Fruit fly (Drosophila melanogaster) whole organism, embryonic: ENCODE results near the gene CG42375.
A peak's percentile ranks its signal among the peaks of the same experiment; 100 is the strongest.

ENCODE experiments used
- Adf1 ChIP-seq: fragments of 200-800 bp; sonication (Bioruptor generic); IDR thresholded peaks from 2 replicates; pipeline ENCODE4 v1.3.6; 2022; ENCODE audit warnings: missing biosample characterization, missing genetic modification characterization
- Bteb2 ChIP-seq: fragments of 200-800 bp; sonication (Bioruptor generic); optimal IDR thresholded peaks from 2 replicates; lab custom pipeline; 2016; ENCODE audit warnings: missing biosample characterization, missing genetic modification characterization
- CG10274 ChIP-seq: fragments of 200-800 bp; sonication (Bioruptor generic); optimal IDR thresholded peaks from 3 replicates; lab custom pipeline; 2017; ENCODE audit warnings: missing biosample characterization, mild to moderate bottlenecking, missing genetic modification characterization
- CG10565 ChIP-seq: fragments of 200-800 bp; sonication (Bioruptor generic); optimal IDR thresholded peaks from 3 replicates; lab custom pipeline; 2016; ENCODE audit warnings: missing biosample characterization, mild to moderate bottlenecking, missing genetic modification characterization
- CG12391 ChIP-seq: fragments of 200-800 bp; sonication (Bioruptor generic); optimal IDR thresholded peaks from 3 replicates; lab custom pipeline; 2018; ENCODE audit warnings: missing biosample characterization, mild to moderate bottlenecking, missing genetic modification characterization, moderate library complexity
- CG13624 ChIP-seq: fragments of 200-800 bp; sonication (Bioruptor generic); optimal IDR thresholded peaks from 2 replicates; lab custom pipeline; 2016; ENCODE audit warnings: missing biosample characterization, missing genetic modification characterization
- CG1529 ChIP-seq: fragments of 200-800 bp; sonication (Bioruptor generic); optimal IDR thresholded peaks from 3 replicates; lab custom pipeline; 2018; ENCODE audit warnings: missing biosample characterization, missing genetic modification characterization
- CG1647 ChIP-seq: fragments of 200-800 bp; sonication (Bioruptor generic); optimal IDR thresholded peaks from 3 replicates; lab custom pipeline; 2016; ENCODE audit warnings: missing biosample characterization, missing genetic modification characterization
- CG16813 ChIP-seq: fragments of 200-800 bp; sonication (Bioruptor generic); IDR thresholded peaks from 3 replicates; pipeline ENCODE4 v1.3.6; 2022; ENCODE audit warnings: missing biosample characterization, missing genetic modification characterization; ENCODE audit not compliant: partially characterized antibody
- CG17829 ChIP-seq: fragments of 200-800 bp; optimal IDR thresholded peaks from 2 replicates; lab custom pipeline; 2019; ENCODE audit warnings: missing biosample characterization, mild to moderate bottlenecking, missing genetic modification characterization, moderate library complexity
- CG31388 ChIP-seq: fragments of 200-800 bp; sonication (Bioruptor generic); optimal IDR thresholded peaks from 2 replicates; lab custom pipeline; 2016; ENCODE audit warnings: missing biosample characterization, missing genetic modification characterization
- CG33213 ChIP-seq: fragments of 200-800 bp; sonication (Bioruptor generic); optimal IDR thresholded peaks from 3 replicates; lab custom pipeline; 2016; ENCODE audit warnings: missing biosample characterization, missing genetic modification characterization
- CG3726 ChIP-seq: fragments of 200-800 bp; sonication (Bioruptor generic); IDR thresholded peaks from 3 replicates; pipeline ENCODE4, ENCODE4 v1.3.6; 2022; ENCODE audit warnings: missing biosample characterization, missing genetic modification characterization
- CG4424 ChIP-seq: fragments of 200-800 bp; sonication (Bioruptor generic); optimal IDR thresholded peaks from 3 replicates; lab custom pipeline; 2016; ENCODE audit warnings: missing biosample characterization, missing genetic modification characterization
- CG6791 ChIP-seq: fragments of 200-800 bp; sonication (Bioruptor generic); IDR thresholded peaks from 3 replicates; pipeline ENCODE4 v1.3.6; 2022; ENCODE audit warnings: missing biosample characterization, missing genetic modification characterization; ENCODE audit not compliant: partially characterized antibody
- CG8478 ChIP-seq: fragments of >200 bp; optimal IDR thresholded peaks from 2 replicates; lab custom pipeline; 2018
- CG9727 ChIP-seq: fragments of 200-800 bp; sonication (Bioruptor generic); optimal IDR thresholded peaks from 3 replicates; lab custom pipeline; 2017; ENCODE audit warnings: missing biosample characterization, mild to moderate bottlenecking, missing genetic modification characterization
- CG9817 ChIP-seq: fragments of 200-800 bp; sonication (Bioruptor generic); optimal IDR thresholded peaks from 2 replicates; lab custom pipeline; 2018; ENCODE audit warnings: missing biosample characterization, mild to moderate bottlenecking, missing genetic modification characterization, moderate library complexity
- Camta ChIP-seq: fragments of 200-800 bp; sonication (Bioruptor generic); optimal IDR thresholded peaks from 2 replicates; lab custom pipeline; 2016; ENCODE audit warnings: missing biosample characterization, missing genetic modification characterization
- D19A ChIP-seq: fragments of 200-800 bp; optimal IDR thresholded peaks from 3 replicates; lab custom pipeline; 2019; ENCODE audit warnings: missing biosample characterization, mild to moderate bottlenecking, missing genetic modification characterization, moderate library complexity
- Dek ChIP-seq: fragments of 200-800 bp; sonication (Bioruptor generic); optimal IDR thresholded peaks from 3 replicates; lab custom pipeline; 2019; ENCODE audit warnings: missing biosample characterization, mild to moderate bottlenecking, missing genetic modification characterization, moderate library complexity
- Doc3 ChIP-seq: fragments of 200-800 bp; sonication (Bioruptor generic); IDR thresholded peaks from 3 replicates; pipeline ENCODE4 v1.3.6; 2022; ENCODE audit warnings: missing biosample characterization, missing genetic modification characterization; ENCODE audit not compliant: partially characterized antibody
- Eip74EF ChIP-seq, 2 experiments: fragments of 200-800 bp in 1 of 2; fragments of >200 bp in 1 of 2; sonication (Bioruptor generic) in 1 of 2; optimal IDR thresholded peaks; 2 replicates each; lab custom pipeline; 2017 to 2019; ENCODE audit warnings: missing biosample characterization in 2 of 2, missing genetic modification characterization in 2 of 2, mild to moderate bottlenecking in 1 of 2, moderate library complexity in 1 of 2
- Fer1 ChIP-seq: fragments of 200-800 bp; sonication (Bioruptor generic); optimal IDR thresholded peaks from 2 replicates; lab custom pipeline; 2017; ENCODE audit warnings: missing biosample characterization, mild to moderate bottlenecking, missing genetic modification characterization
- Fer2 ChIP-seq: fragments of 200-800 bp; sonication (Bioruptor generic); optimal IDR thresholded peaks from 2 replicates; lab custom pipeline; 2018; ENCODE audit warnings: missing biosample characterization, mild to moderate bottlenecking, missing genetic modification characterization, moderate library complexity
- Hsf ChIP-seq: fragments of 200-800 bp; sonication (Bioruptor generic); optimal IDR thresholded peaks from 3 replicates; lab custom pipeline; 2016; ENCODE audit warnings: missing biosample characterization, missing genetic modification characterization
- Nf-YB ChIP-seq: fragments of 200-800 bp; sonication (Bioruptor generic); optimal IDR thresholded peaks from 3 replicates; lab custom pipeline; 2019; ENCODE audit warnings: missing biosample characterization, mild to moderate bottlenecking, missing genetic modification characterization, moderate library complexity
- Pdp1 ChIP-seq, 2 experiments: fragments of 200-800 bp; sonication (Bioruptor generic); optimal IDR thresholded peaks; 3 replicates each; lab custom pipeline; 2016; ENCODE audit warnings: missing biosample characterization in 2 of 2, missing genetic modification characterization in 2 of 2, mild to moderate bottlenecking in 1 of 2, moderate library complexity in 1 of 2
- Vsx1 ChIP-seq: fragments of 200-800 bp; sonication (Bioruptor generic); optimal IDR thresholded peaks from 2 replicates; lab custom pipeline; 2017; ENCODE audit warnings: missing biosample characterization, mild to moderate bottlenecking, missing genetic modification characterization, missing genetic modification reagents
- chif ChIP-seq, 2 experiments: fragments of 200-800 bp; sonication (Bioruptor generic); optimal IDR thresholded peaks; 3 replicates each; lab custom pipeline; 2016; ENCODE audit warnings: missing biosample characterization in 2 of 2, missing genetic modification characterization in 2 of 2
- danr ChIP-seq: fragments of 200-800 bp; sonication (Bioruptor generic); IDR thresholded peaks from 2 replicates; pipeline ENCODE4 v1.3.6; 2022; ENCODE audit warnings: missing biosample characterization, missing genetic modification characterization
- dpn ChIP-seq, 2 experiments: fragments of 200-800 bp; sonication (Bioruptor generic); optimal IDR thresholded peaks; 3 replicates each; lab custom pipeline; 2016; ENCODE audit warnings: missing biosample characterization in 2 of 2, missing genetic modification characterization in 2 of 2
- exex ChIP-seq: fragments of 200-800 bp; sonication (Bioruptor generic); optimal IDR thresholded peaks from 4 replicates; lab custom pipeline; 2018; ENCODE audit warnings: missing biosample characterization, mild to moderate bottlenecking, missing genetic modification characterization, moderate library complexity
- gfzf ChIP-seq: fragments of 200-800 bp; sonication (Bioruptor generic); optimal IDR thresholded peaks from 2 replicates; lab custom pipeline; 2016; ENCODE audit warnings: missing biosample characterization, mild to moderate bottlenecking, missing genetic modification characterization, moderate library complexity
- ham ChIP-seq: fragments of 200-800 bp; sonication (Bioruptor generic); IDR thresholded peaks from 2 replicates; pipeline ENCODE4 v1.3.6; 2022; ENCODE audit warnings: missing biosample characterization, missing genetic modification characterization
- ind ChIP-seq: fragments of 200-800 bp; sonication (Bioruptor generic); optimal IDR thresholded peaks from 3 replicates; lab custom pipeline; 2016; ENCODE audit warnings: missing biosample characterization, missing genetic modification characterization
- jumu ChIP-seq: fragments of 200-800 bp; sonication (Bioruptor generic); optimal IDR thresholded peaks from 3 replicates; lab custom pipeline; 2016; ENCODE audit warnings: missing biosample characterization, missing genetic modification characterization
- lilli ChIP-seq: fragments of 200-800 bp; sonication (Bioruptor generic); optimal IDR thresholded peaks from 3 replicates; lab custom pipeline; 2016; ENCODE audit warnings: missing biosample characterization, missing genetic modification characterization
- lmd ChIP-seq: fragments of 200-800 bp; sonication (Bioruptor generic); IDR thresholded peaks from 2 replicates; pipeline ENCODE4 v1.3.6; 2022; ENCODE audit warnings: missing biosample characterization, missing genetic modification characterization
- lola ChIP-seq, 3 experiments: fragments of >200 bp in 2 of 3; fragments of 200-800 bp in 1 of 3; sonication (Bioruptor generic) in 1 of 3; optimal IDR thresholded peaks; 2 replicates each; lab custom pipeline; 2017 to 2019; ENCODE audit warnings: missing biosample characterization in 3 of 3, missing genetic modification characterization in 3 of 3, mild to moderate bottlenecking in 1 of 3, moderate library complexity in 1 of 3
- nerfin-1 ChIP-seq: fragments of 200-800 bp; sonication (Bioruptor generic); optimal IDR thresholded peaks from 3 replicates; lab custom pipeline; 2019; ENCODE audit warnings: missing biosample characterization, mild to moderate bottlenecking, missing genetic modification characterization, moderate library complexity
- onecut ChIP-seq: fragments of 200-800 bp; sonication (Bioruptor generic); IDR thresholded peaks from 2 replicates; pipeline ENCODE4 v1.3.6; 2022; ENCODE audit warnings: missing biosample characterization, missing genetic modification characterization
- prd ChIP-seq, 3 experiments: fragments of >200 bp in 2 of 3; fragments of 200-800 bp in 1 of 3; sonication (Bioruptor generic) in 1 of 3; optimal IDR thresholded peaks in 2 of 3; IDR thresholded peaks in 1 of 3; 2 replicates in 2 of 3; 3 replicates in 1 of 3; pipeline versions ENCODE4 v1.3.6 to Lab custom; 2017 to 2022; ENCODE audit warnings: missing biosample characterization in 1 of 3, missing genetic modification characterization in 1 of 3
- psq ChIP-seq: fragments of 200-800 bp; sonication (Bioruptor generic); optimal IDR thresholded peaks from 2 replicates; lab custom pipeline; 2017; ENCODE audit warnings: missing biosample characterization, missing genetic modification characterization
- rib ChIP-seq: fragments of 200-800 bp; sonication (Bioruptor generic); IDR thresholded peaks from 2 replicates; pipeline ENCODE4 v1.3.6; 2022; ENCODE audit warnings: missing biosample characterization, missing genetic modification characterization
- salm ChIP-seq: fragments of 200-800 bp; sonication (Bioruptor generic); optimal IDR thresholded peaks from 2 replicates; lab custom pipeline; 2018; ENCODE audit warnings: missing biosample characterization, mild to moderate bottlenecking, missing genetic modification characterization
- tap ChIP-seq: fragments of 200-800 bp; optimal IDR thresholded peaks from 3 replicates; lab custom pipeline; 2019; ENCODE audit warnings: missing biosample characterization, mild to moderate bottlenecking, missing genetic modification characterization, moderate library complexity
- trem ChIP-seq: fragments of 200-800 bp; optimal IDR thresholded peaks from 3 replicates; lab custom pipeline; 2019; ENCODE audit warnings: missing biosample characterization, mild to moderate bottlenecking, missing genetic modification characterization, moderate library complexity
- unc-4 ChIP-seq: fragments of 200-800 bp; sonication (Bioruptor generic); IDR thresholded peaks from 2 replicates; pipeline ENCODE4 v1.3.6; 2022; ENCODE audit warnings: missing biosample characterization, missing genetic modification characterization; ENCODE audit not compliant: partially characterized antibody

The CG42375 gene

dm6 chr3R:13779241-13779683, at the start of gene CG42375, which contains the start of gene CG9288:
Gene CG42375 (plus strand): TSS chr3R:13779624.
Gene CG9288 (plus strand): TSS chr3R:13779624.
- TF ChIP-seq exex (peak; percentile 0), unc-4 (GFP tag; lab: Robert Waterston, UW) (no peak), CG16813 (no peak), rib (GFP tag; lab: Robert Waterston, UW) (no peak), lilli (GFP tag; lab: Kevin White, UChicago) (peak; percentile 19), Dek (tag; lab: Kevin White, UChicago) (peak; percentile 18), trem (peak; percentile 59), chif (GFP tag; optimal IDR thresholded peaks at IDR 0.05; lab: Kevin White, UChicago) (peak in 1 of 2 experiments; percentile 58), Fer1 (GFP tag; lab: Kevin White, UChicago) (peak; percentile 75), Doc3 (GFP tag; lab: Robert Waterston, UW) (no peak), Bteb2 (peak; percentile 26), dpn (GFP tag; optimal IDR thresholded peaks at IDR 0.05; lab: Kevin White, UChicago) (peak; percentile 7 to 17), gfzf (peak; percentile 6), CG13624 (GFP tag; lab: Kevin White, UChicago) (peak; percentile 82), Fer2 (tag; lab: Kevin White, UChicago) (peak; percentile 43), onecut (GFP tag; lab: Robert Waterston, UW) (peak; percentile 39; the same call in 1 of the 2 replicates), lmd (GFP tag; lab: Robert Waterston, UW) (peak; percentile 78), Nf-YB (GFP tag; lab: Kevin White, UChicago) (no peak), CG10274 (GFP tag; lab: Kevin White, UChicago) (no peak), Pdp1 (GFP tag; optimal IDR thresholded peaks at IDR 0.05; lab: Kevin White, UChicago) (peak; percentile 47 to 97), Vsx1 (GFP tag; lab: Kevin White, UChicago) (peak; percentile 29), CG1529 (GFP tag; lab: Kevin White, UChicago) (no peak), Hsf (GFP tag; lab: Kevin White, UChicago) (no peak), CG31388 (GFP tag; lab: Kevin White, UChicago) (peak; percentile 56), ham (GFP tag; lab: Robert Waterston, UW) (no peak), Adf1 (GFP tag; lab: Robert Waterston, UW) (no peak), CG17829 (tag; lab: Kevin White, UChicago) (peak; percentile 62), Eip74EF (GFP tag; optimal IDR thresholded peaks at IDR 0.05; lab: Kevin White, UChicago) (peak in 1 of 2 experiments; percentile 7), CG8478 (lab: Kevin White, UChicago) (no peak), CG10565 (GFP tag; lab: Kevin White, UChicago) (peak; percentile 30), CG4424 (GFP tag; lab: Kevin White, UChicago) (peak; percentile 69), CG3726 (GFP tag; lab: Robert Waterston, UW) (no peak), CG33213 (peak; percentile 55), CG6791 (GFP tag; lab: Robert Waterston, UW) (0 out of 3 replicates have a peak, but pooled peaks have one; percentile 14), ind (GFP tag; lab: Kevin White, UChicago) (peak; percentile 63), lola (GFP tag; optimal IDR thresholded peaks at IDR 0.05; lab: Kevin White, UChicago) (peak in 1 of 3 experiments; percentile 22), tap (tag; lab: Kevin White, UChicago) (peak; percentile 57), nerfin-1 (tag; lab: Kevin White, UChicago) (peak; percentile 73), jumu (GFP tag; lab: Kevin White, UChicago) (peak; percentile 56), D19A (tag; lab: Kevin White, UChicago) (peak; percentile 75), CG12391 (peak; percentile 43), prd (optimal IDR thresholded peaks at IDR 0.05; lab: Kevin White, UChicago) (no peak), prd (GFP tag; IDR thresholded peaks at IDR 0.05; lab: Robert Waterston, UW) (peak; percentile 76), danr (peak; percentile 40; the same call in 1 of the 2 replicates), CG9817 (tag; lab: Kevin White, UChicago) (peak; percentile 27), salm (tag; lab: Kevin White, UChicago) (peak; percentile 9), psq (GFP tag; lab: Kevin White, UChicago) (no peak), CG1647 (peak; percentile 70), CG9727 (peak; percentile 81), Camta (no peak)
